Fruit fly (Drosophila melanogaster) whole organism, adult: ENCODE measurements around the gene CG43731.

Source experiments
- CG11617 ChIP-seq: fragments of 200-800 bp; sonication (Bioruptor generic); optimal IDR thresholded peaks from 2 replicates; lab custom pipeline; 2017; ENCODE audit warnings: mild to moderate bottlenecking, missing biosample characterization, missing genetic modification reagents, missing genetic modification characterization
- CG14711 ChIP-seq: fragments of 200-800 bp; sonication (Bioruptor generic); optimal IDR thresholded peaks from 2 replicates; lab custom pipeline; 2018; ENCODE audit warnings: missing biosample characterization, mild to moderate bottlenecking, missing genetic modification characterization, moderate library complexity
- Clk ChIP-seq: fragments of 200-800 bp; sonication (Bioruptor generic); optimal IDR thresholded peaks from 2 replicates; lab custom pipeline; 2017; ENCODE audit warnings: missing biosample characterization, missing genetic modification characterization
- Crg-1 ChIP-seq: fragments of 200-800 bp; sonication (Bioruptor generic); optimal IDR thresholded peaks from 2 replicates; lab custom pipeline; 2016; ENCODE audit warnings: missing biosample characterization, missing genetic modification characterization
- bab1 ChIP-seq: fragments of 200-800 bp; sonication (Bioruptor generic); optimal IDR thresholded peaks from 3 replicates; lab custom pipeline; 2019; ENCODE audit warnings: missing biosample characterization, mild to moderate bottlenecking, missing genetic modification characterization, moderate library complexity
- kay ChIP-seq: fragments of 200-800 bp; sonication (Bioruptor generic); peaks from one replicate; lab custom pipeline; 2016; ENCODE audit warnings: missing biosample characterization, missing genetic modification characterization, borderline replicate concordance
- ovo ChIP-seq: fragments of 200-800 bp; sonication (Bioruptor generic); optimal IDR thresholded peaks from 2 replicates; lab custom pipeline; 2016; ENCODE audit warnings: missing biosample characterization, missing genetic modification characterization
- toe ChIP-seq: fragments of 200-800 bp; sonication (Bioruptor generic); optimal IDR thresholded peaks from 2 replicates; lab custom pipeline; 2016; ENCODE audit warnings: missing biosample characterization, missing genetic modification characterization

DNA sequence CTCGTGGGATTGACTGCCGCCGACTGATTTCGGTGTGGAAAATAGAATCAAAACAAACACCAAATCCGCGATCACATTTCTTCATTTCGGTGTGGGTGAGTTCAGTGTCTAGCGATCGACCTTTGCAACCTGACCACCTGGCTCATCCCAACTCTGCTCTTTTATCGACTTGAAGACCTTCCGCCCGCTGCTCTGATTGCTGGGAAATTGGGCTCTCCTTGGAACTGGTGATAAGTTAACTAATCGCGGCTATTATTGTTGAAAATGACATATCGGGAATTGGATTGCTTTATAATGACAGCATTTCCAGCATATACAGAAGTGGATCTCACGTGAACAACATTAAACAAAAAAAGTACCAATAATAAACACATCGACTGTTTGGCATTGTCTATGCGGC is 4.5 kb upstream of the CG43731 start:
- no peak for TF ChIP-seq CG11617 (GFP tag; lab: Kevin White, UChicago)
- no peak for TF ChIP-seq ovo (GFP tag; lab: Kevin White, UChicago)
- TF ChIP-seq CG14711 (tag; lab: Kevin White, UChicago) = no peak
- TF ChIP-seq toe (GFP tag; lab: Kevin White, UChicago) = no peak
- TF ChIP-seq kay (GFP tag; lab: Kevin White, UChicago) = no peak
- no peak for TF ChIP-seq bab1 (GFP tag; lab: Kevin White, UChicago)
- TF ChIP-seq Crg-1 = no peak
- TF ChIP-seq Clk (GFP tag; lab: Kevin White, UChicago) = no peak
